Worm (Caenorhabditis elegans) whole organism, early embryonic: ENCODE measurements around the gene pgl-3.
"Not testable (repeated sequence)": the region's sequence is repeated elsewhere in the genome, so short reads cannot be mapped to it uniquely, and the experiment has no call there.

Experiments used
- B0310.2 ChIP-seq: sonication (generic microtip); optimal IDR thresholded peaks from 2 replicates; lab custom pipeline; 2016; ENCODE audit warnings: mild to moderate bottlenecking, missing genetic modification characterization, missing compliant biosample characterization
- F13C5.2 ChIP-seq: sonication (generic microtip); optimal IDR thresholded peaks from 2 replicates; lab custom pipeline; 2017; ENCODE audit warnings: mild to moderate bottlenecking, missing genetic modification characterization, inconsistent platforms, missing compliant biosample characterization
- aly-1 ChIP-seq: sonication (generic microtip); optimal IDR thresholded peaks from 2 replicates; lab custom pipeline; 2016; ENCODE audit warnings: missing genetic modification characterization, missing compliant biosample characterization
- ama-1 ChIP-seq: fragments of 150-350 bp; optimal IDR thresholded peaks from 2 replicates; lab custom pipeline; 2014
- ceh-13 ChIP-seq: fragments of 200-800 bp; sonication (Bioruptor generic); optimal IDR thresholded peaks from 2 replicates; lab custom pipeline; 2018; ENCODE audit warnings: mild to moderate bottlenecking, missing genetic modification characterization, missing compliant biosample characterization
- ceh-36 ChIP-seq: sonication (generic microtip); optimal IDR thresholded peaks from 2 replicates; lab custom pipeline; 2016; ENCODE audit warnings: missing genetic modification characterization, inconsistent platforms, missing compliant biosample characterization
- ets-7 ChIP-seq: sonication (generic microtip); optimal IDR thresholded peaks from 2 replicates; lab custom pipeline; 2016; ENCODE audit warnings: missing genotype, missing genetic modification characterization, missing compliant biosample characterization
- flt-1 ChIP-seq: fragments of 200-800 bp; sonication (Bioruptor generic); IDR thresholded peaks from 2 replicates; pipeline ENCODE4 v1.3.6; 2022; ENCODE audit warnings: missing genetic modification characterization, missing compliant biosample characterization
- hmbx-1 ChIP-seq: sonication (generic microtip); optimal IDR thresholded peaks from 2 replicates; lab custom pipeline; 2016; ENCODE audit warnings: mild to moderate bottlenecking, missing genetic modification characterization, missing compliant biosample characterization
- hmg-4 ChIP-seq: fragments of 200-800 bp; sonication (Bioruptor generic); optimal IDR thresholded peaks from 2 replicates; lab custom pipeline; 2018; ENCODE audit warnings: mild to moderate bottlenecking, missing genetic modification characterization, missing compliant biosample characterization
- hnd-1 ChIP-seq: sonication (generic microtip); optimal IDR thresholded peaks from 2 replicates; lab custom pipeline; 2016; ENCODE audit warnings: missing genetic modification characterization, missing compliant biosample characterization
- pes-1 ChIP-seq: fragments of 200-800 bp; sonication (Bioruptor generic); IDR thresholded peaks from 2 replicates; pipeline ENCODE4 v1.3.6; 2022; ENCODE audit warnings: missing genetic modification reagents, missing genetic modification characterization, missing compliant biosample characterization
- scrt-1 ChIP-seq: fragments of 200-800 bp; sonication (Bioruptor generic); IDR thresholded peaks from 2 replicates; pipeline ENCODE4 v1.3.6; 2022; ENCODE audit warnings: missing genetic modification characterization, missing compliant biosample characterization
- sea-1 ChIP-seq: fragments of 200-800 bp; sonication (Bioruptor generic); conservative IDR thresholded peaks from 2 replicates; pipeline ENCODE4 v1.3.6; 2022; ENCODE audit warnings: missing genetic modification characterization, missing compliant biosample characterization
- tbx-11 ChIP-seq: fragments of 200-800 bp; sonication (Bioruptor generic); IDR thresholded peaks from 2 replicates; pipeline ENCODE4 v1.3.6; 2022; ENCODE audit warnings: missing genetic modification characterization, missing compliant biosample characterization
- tbx-37 ChIP-seq: fragments of 200-800 bp; sonication (Bioruptor generic); conservative IDR thresholded peaks from 2 replicates; pipeline ENCODE4 v1.3.6; 2022; ENCODE audit warnings: missing genetic modification reagents, missing genetic modification characterization, missing compliant biosample characterization
- tra-4 ChIP-seq: sonication (generic microtip); optimal IDR thresholded peaks from 2 replicates; lab custom pipeline; 2017; ENCODE audit warnings: missing genetic modification characterization, missing compliant biosample characterization

Gene pgl-3

DNA sequence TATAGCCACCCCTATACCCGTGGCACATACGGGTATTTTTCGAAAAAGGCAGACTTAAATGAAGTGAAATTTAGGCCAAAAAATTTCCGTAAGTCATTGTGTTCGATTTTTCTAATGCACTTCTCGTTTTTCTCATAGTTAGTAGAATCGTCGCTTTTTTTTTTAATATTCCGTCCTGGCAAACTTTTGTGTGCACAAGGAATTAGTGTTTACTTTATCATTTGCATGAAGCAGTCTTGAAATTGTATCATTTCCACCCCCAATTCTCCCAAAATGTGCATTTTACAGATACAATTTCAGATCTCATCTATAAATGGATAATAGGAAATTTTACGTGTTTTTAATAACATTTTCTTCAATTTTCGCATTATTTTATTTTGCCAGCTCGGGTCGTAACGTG lies 5.5 kb upstream of the pgl-3 start, which contains the start of gene C18G1.6:
C18G1.6 (plus strand) TSS at position 301 of the 400 bp plus-strand sequence.
- TF ChIP-seq flt-1 (no peak), ama-1 (lab: Kevin White, UChicago) (no peak), hmg-4 (GFP tag; lab: Kevin White, UChicago) (no peak), aly-1 (no peak), ceh-36 (tag; lab: Kevin White, UChicago) (no peak), sea-1 (GFP tag; lab: Robert Waterston, UW) (no peak), F13C5.2 (tag; lab: Kevin White, UChicago) (no peak), ceh-13 (GFP tag; lab: Kevin White, UChicago) (no peak), pes-1 (no peak), scrt-1 (no peak), hnd-1 (tag; lab: Kevin White, UChicago) (no peak), ets-7 (tag; lab: Kevin White, UChicago) (no peak), tra-4 (tag; lab: Kevin White, UChicago) (no peak), tbx-11 (GFP tag; lab: Robert Waterston, UW) (no peak), B0310.2 (tag; lab: Kevin White, UChicago) (no peak), hmbx-1 (tag; lab: Kevin White, UChicago) (no peak), tbx-37 (GFP tag; lab: Robert Waterston, UW) (no peak)

DNA sequence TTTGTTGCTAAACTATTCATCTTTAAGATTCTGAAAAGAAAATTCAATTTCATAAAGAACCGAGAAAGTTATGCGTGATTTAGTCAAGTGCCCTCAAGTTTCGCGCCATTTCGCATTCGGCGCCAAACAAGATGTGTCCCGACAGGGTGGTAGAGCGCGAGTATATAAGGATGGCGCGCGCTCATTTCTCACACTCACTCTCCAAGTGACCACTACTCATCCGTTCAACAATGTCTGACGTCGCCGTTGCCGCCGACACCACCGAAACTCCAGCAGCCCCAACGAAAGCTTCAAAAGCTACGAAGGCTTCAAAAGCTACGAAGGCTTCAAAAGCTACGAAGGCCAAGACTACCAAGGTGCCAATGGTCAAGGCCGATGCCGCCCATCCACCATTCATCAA lies 1.7 kb upstream of the pgl-3 start, which contains the start of gene hil-4:
hil-4 (plus strand) TSS at position 191 of the 400 bp plus-strand sequence.
- TF ChIP-seq scrt-1 (no peak), B0310.2 (tag; lab: Kevin White, UChicago) (no peak), flt-1 (no peak), tbx-11 (GFP tag; lab: Robert Waterston, UW) (no peak), sea-1 (GFP tag; lab: Robert Waterston, UW) (no peak), hmbx-1 (tag; lab: Kevin White, UChicago) (no peak), hnd-1 (tag; lab: Kevin White, UChicago) (no peak), ceh-36 (tag; lab: Kevin White, UChicago) (no peak), F13C5.2 (tag; lab: Kevin White, UChicago) (no peak), tra-4 (tag; lab: Kevin White, UChicago) (no peak)

DNA sequence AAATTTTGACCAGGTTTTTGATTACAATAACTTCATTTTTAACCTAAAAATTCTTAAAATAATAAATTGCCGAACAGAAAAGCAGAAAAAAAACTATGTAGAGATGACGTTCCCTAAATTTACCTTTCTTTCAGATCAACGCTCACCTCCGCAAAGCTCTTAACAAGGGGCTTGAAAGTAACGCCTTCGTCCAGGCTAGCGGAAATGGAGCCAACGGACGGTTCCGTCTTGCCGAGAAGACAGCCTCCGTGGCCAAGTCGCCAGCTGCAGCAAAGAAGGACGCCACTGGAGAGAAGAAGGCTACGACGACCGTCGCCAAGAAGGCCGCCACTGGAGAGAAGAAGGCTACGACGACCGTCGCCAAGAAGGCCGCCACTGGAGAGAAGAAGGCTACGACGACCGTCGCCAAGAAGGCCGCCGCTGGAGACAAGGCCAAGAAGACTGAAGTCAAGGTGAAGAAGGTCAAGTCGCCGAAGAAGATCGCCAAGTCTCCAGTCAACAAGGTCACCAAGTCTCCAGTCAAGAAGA lies 1.0 kb upstream of the pgl-3 start:
- TF ChIP-seq tbx-37 (GFP tag; lab: Robert Waterston, UW) (no peak), ama-1 (lab: Kevin White, UChicago) (no peak), F13C5.2 (tag; lab: Kevin White, UChicago) (no peak), ceh-36 (tag; lab: Kevin White, UChicago) (no peak), B0310.2 (tag; lab: Kevin White, UChicago) (no peak), tra-4 (tag; lab: Kevin White, UChicago) (no peak), sea-1 (GFP tag; lab: Robert Waterston, UW) (no peak)

DNA sequence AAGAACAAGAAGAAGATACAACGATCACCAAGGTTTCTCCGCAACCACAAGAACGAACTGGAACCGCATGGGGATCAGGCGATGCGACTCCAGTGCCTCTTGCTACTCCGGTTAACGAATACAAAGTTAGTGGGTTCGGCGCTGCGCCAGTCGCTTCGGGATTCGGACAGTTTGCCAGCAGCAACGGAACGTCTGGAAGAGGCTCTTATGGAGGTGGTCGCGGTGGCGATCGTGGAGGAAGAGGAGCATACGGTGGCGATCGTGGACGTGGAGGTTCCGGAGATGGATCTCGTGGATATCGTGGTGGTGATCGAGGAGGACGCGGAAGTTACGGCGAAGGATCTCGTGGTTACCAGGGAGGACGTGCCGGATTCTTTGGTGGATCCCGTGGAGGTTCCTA lies 2.2 kb downstream of the pgl-3 start:
- TF ChIP-seq ceh-36 (tag; lab: Kevin White, UChicago) (no peak), hmbx-1 (tag; lab: Kevin White, UChicago) (no peak), flt-1 (no peak)

DNA sequence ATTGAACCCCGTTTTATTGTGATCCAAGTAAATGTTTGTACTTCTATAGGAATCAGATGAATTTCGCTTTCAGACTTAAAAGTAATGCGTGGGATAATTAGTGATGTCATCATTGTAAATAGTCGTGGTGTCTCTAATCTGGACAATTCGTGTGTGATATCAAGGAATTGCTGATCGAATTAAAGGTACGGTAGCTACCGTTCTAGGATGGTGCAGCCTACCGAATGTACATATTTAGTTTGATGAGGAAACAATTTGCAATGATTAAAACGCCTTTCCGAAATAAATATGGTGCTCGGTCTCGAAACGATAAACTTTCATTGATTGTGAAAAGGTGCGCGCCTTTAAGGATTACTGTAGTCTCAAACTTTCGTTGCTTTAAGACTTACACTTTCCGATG lies 2.8 kb downstream of the pgl-3 start:
- TF ChIP-seq ets-7 (tag; lab: Kevin White, UChicago) = no peak
- TF ChIP-seq tra-4 (tag; lab: Kevin White, UChicago) = no peak
- no peak for TF ChIP-seq F13C5.2 (tag; lab: Kevin White, UChicago)
- TF ChIP-seq aly-1 = no peak
- no peak for TF ChIP-seq scrt-1
- TF ChIP-seq ceh-36 (tag; lab: Kevin White, UChicago) = no peak
- no peak for TF ChIP-seq pes-1
- no peak for TF ChIP-seq hmbx-1 (tag; lab: Kevin White, UChicago)
- TF ChIP-seq ama-1 (lab: Kevin White, UChicago) = no peak
- no peak for TF ChIP-seq hmg-4 (GFP tag; lab: Kevin White, UChicago)
- TF ChIP-seq hnd-1 (tag; lab: Kevin White, UChicago) = no peak
- TF ChIP-seq flt-1 = no peak
- TF ChIP-seq B0310.2 (tag; lab: Kevin White, UChicago) = no peak
- TF ChIP-seq ceh-13 (GFP tag; lab: Kevin White, UChicago) = no peak
- TF ChIP-seq tbx-11 (GFP tag; lab: Robert Waterston, UW) = no peak
- TF ChIP-seq tbx-37 (GFP tag; lab: Robert Waterston, UW) = no peak

DNA sequence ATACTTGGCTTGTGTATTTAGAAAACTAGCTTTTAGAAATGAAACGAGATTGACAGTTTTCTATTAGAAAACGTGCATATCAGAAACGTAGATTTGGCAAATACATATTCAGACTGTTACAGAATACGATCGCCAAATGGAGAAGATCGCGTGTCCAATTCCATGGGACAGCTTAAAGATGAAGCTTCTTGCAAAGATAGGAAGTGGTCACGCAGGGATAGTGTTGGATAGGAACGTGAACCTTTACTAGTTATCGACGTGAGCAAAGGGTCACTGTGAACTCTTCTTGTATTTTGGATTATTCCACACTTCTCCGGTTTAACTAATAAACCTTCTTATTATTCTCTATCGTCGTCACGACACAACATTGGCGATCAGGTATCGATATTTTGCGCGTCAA lies 4.9 kb downstream of the pgl-3 start, which contains the start of gene bgnt-1.4:
bgnt-1.4 (plus strand) TSS at position 301 of the 400 bp plus-strand sequence.
- TF ChIP-seq hmbx-1, ceh-36, B0310.2 (tag; lab: Kevin White, UChicago): not testable (repeated sequence)

DNA sequence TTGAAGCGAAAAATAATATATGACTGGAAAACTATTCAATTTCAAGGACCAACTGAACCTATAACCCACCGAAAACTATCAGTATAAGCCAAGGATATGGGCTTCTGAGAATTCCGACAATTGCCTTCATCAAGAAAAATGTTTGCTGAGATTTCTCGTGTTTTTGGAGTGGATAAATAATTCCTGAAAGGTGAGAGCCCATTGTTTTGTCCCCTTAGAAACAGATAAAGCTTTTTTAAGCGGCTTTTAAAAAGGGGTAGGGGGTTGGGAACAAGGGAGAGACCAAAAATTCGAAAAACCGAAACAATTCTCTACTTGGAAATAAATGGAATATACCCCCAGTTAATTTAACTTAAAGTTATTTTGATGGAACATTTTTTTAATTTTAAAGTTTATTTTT lies 10.7 kb downstream of the pgl-3 start, which contains the start of gene C18G1.8:
C18G1.8 (minus strand) TSS at position 101 of the 400 bp plus-strand sequence.
- no peak for TF ChIP-seq hnd-1 (tag; lab: Kevin White, UChicago)
- TF ChIP-seq hmbx-1 (tag; lab: Kevin White, UChicago) = no peak
- no peak for TF ChIP-seq tbx-11 (GFP tag; lab: Robert Waterston, UW)

DNA sequence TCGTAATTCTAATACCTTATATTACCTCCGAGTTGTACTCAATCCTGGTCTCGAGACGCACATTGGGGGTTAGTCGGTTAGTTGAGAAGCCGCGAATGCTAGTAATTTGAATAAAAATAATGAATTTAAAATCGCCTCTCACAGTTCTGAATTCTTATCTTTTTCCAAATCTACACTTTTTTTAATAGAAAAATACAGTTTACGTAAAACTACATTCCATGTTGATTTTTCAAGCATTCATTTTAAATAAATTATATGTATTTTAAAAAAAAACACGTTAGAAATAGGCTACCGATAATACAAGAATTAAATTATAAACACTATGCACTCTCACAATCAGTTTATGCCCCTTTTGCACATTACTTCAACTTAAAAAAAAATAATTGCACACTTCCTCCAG lies 13.9 kb downstream of the pgl-3 start, which contains the start of gene C18G1.9:
C18G1.9 (minus strand) TSS at position 101 of the 400 bp plus-strand sequence.
- TF ChIP-seq tbx-11 (GFP tag; lab: Robert Waterston, UW) = no peak
- TF ChIP-seq pes-1 = no peak
- TF ChIP-seq flt-1 = no peak
- TF ChIP-seq sea-1 (GFP tag; lab: Robert Waterston, UW) = no peak
- TF ChIP-seq ceh-13 (GFP tag; lab: Kevin White, UChicago) = no peak
- no peak for TF ChIP-seq F13C5.2 (tag; lab: Kevin White, UChicago)
- no peak for TF ChIP-seq ets-7 (tag; lab: Kevin White, UChicago)
- TF ChIP-seq hmg-4 (GFP tag; lab: Kevin White, UChicago) = no peak
